ENCODE assay signal across 2 worm cellular contexts in the genomic region with DNA sequence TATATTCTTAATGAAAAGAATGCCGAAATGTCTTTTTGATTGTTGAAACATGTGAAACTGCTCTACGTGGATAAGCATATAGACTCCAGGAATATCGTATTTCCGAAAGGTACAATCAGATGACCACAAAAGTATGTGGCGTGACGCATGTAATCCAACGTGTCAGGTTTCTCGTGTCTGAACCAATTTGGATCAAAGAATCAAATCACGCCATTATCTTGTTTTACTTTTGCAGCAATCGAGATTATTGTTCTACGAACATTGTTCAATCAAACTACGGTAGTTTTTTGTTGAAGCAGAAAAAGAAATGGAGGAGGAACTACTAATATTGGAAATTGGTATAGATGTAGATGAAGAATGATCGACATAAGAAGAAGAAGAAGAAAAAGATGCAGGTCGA.
TF ChIP-seq lines count a peak whose summit lies in the region.

No protein-coding gene starts in this region.

TF ChIP-seq in whole organism, L1 larva, 84 proteins besides CTCF, POLR2A, EP300 and RAD21 (continued from another document):
- TF ChIP-seq nhr-71 (tag; optimal IDR thresholded peaks at IDR 0.05; lab: Kevin White, UChicago) (peak; percentile 67), unc-130 (tag; optimal IDR thresholded peaks at IDR 0.05; lab: Kevin White, UChicago) (peak; percentile 64), mab-9 (GFP tag; IDR thresholded peaks at IDR 0.05; lab: Robert Waterston, UW) (no peak), nhr-19 (GFP tag; conservative IDR thresholded peaks at IDR 0.05; lab: Robert Waterston, UW) (0 out of 2 replicates have a peak, but pooled peaks have one; percentile 28), sox-4 (tag; optimal IDR thresholded peaks at IDR 0.05; lab: Kevin White, UChicago) (no peak), Y116A8C.19 (tag; optimal IDR thresholded peaks at IDR 0.05; lab: Kevin White, UChicago; ENCODE audit: borderline replicate concordance) (no peak), C34B4.2 (tag; optimal IDR thresholded peaks at IDR 0.05; lab: Kevin White, UChicago) (no peak), nhr-28 (tag; optimal IDR thresholded peaks at IDR 0.05; lab: Kevin White, UChicago) (no peak), tbx-2 (tag; optimal IDR thresholded peaks at IDR 0.05; lab: Kevin White, UChicago) (peak; percentile 38), snu-23 (GFP tag; optimal IDR thresholded peaks at IDR 0.05; lab: Kevin White, UChicago) (peak; percentile 34)

TF ChIP-seq in whole organism, L2 larva, 48 proteins besides CTCF, POLR2A, EP300 and RAD21 (continued from another document):
- no peak for TF ChIP-seq ztf-11 (tag; optimal IDR thresholded peaks at IDR 0.05; lab: Kevin White, UChicago)
- no peak for TF ChIP-seq nhr-25 (tag; optimal IDR thresholded peaks at IDR 0.05; lab: Kevin White, UChicago)
- no peak for TF ChIP-seq sma-3 (GFP tag; optimal IDR thresholded peaks at IDR 0.05; lab: Kevin White, UChicago)
- no peak for TF ChIP-seq lin-13 (GFP tag; optimal IDR thresholded peaks at IDR 0.05; lab: Kevin White, UChicago)
- TF ChIP-seq nhr-12 (tag; optimal IDR thresholded peaks at IDR 0.05; lab: Kevin White, UChicago), result no peak
- TF ChIP-seq sma-9 (GFP tag; optimal IDR thresholded peaks at IDR 0.05; lab: Kevin White, UChicago), result peak; percentile 72
- no peak for TF ChIP-seq sma-9 (tag; optimal IDR thresholded peaks at IDR 0.05; lab: Kevin White, UChicago)
